Worm (Caenorhabditis elegans) whole organism, late embryonic: Measurements from ENCODE around the gene T21D12.7.

Experiments used
- ceh-18 ChIP-seq: sonication (generic microtip); optimal IDR thresholded peaks from 2 replicates; lab custom pipeline; 2016; ENCODE audit warnings: missing genetic modification characterization, missing compliant biosample characterization
- ceh-24 ChIP-seq: sonication (generic microtip); optimal IDR thresholded peaks from 2 replicates; lab custom pipeline; 2016; ENCODE audit warnings: mild to moderate bottlenecking, missing genetic modification characterization, missing compliant biosample characterization
- ceh-34 ChIP-seq: sonication (generic microtip); optimal IDR thresholded peaks from 2 replicates; lab custom pipeline; 2016; ENCODE audit warnings: mild to moderate bottlenecking, missing genetic modification characterization, missing compliant biosample characterization
- che-1 ChIP-seq: sonication (generic microtip); optimal IDR thresholded peaks from 2 replicates; lab custom pipeline; 2016; ENCODE audit warnings: mild to moderate bottlenecking, missing genetic modification characterization, missing compliant biosample characterization
- dmd-4 ChIP-seq: sonication (generic microtip); optimal IDR thresholded peaks from 2 replicates; lab custom pipeline; 2016; ENCODE audit warnings: borderline replicate concordance, missing genetic modification characterization, missing compliant biosample characterization
- elt-2 ChIP-seq: sonication (generic microtip); optimal IDR thresholded peaks from 2 replicates; lab custom pipeline; 2016; ENCODE audit warnings: missing genetic modification reagents, missing genetic modification characterization, missing compliant biosample characterization
- elt-4 ChIP-seq: sonication (generic microtip); optimal IDR thresholded peaks from 2 replicates; lab custom pipeline; 2016; ENCODE audit warnings: missing genetic modification characterization, missing compliant biosample characterization
- ets-4 ChIP-seq: sonication (generic microtip); optimal IDR thresholded peaks from 2 replicates; lab custom pipeline; 2016; ENCODE audit warnings: missing genetic modification characterization, missing compliant biosample characterization
- lin-11 ChIP-seq: fragments of 200-800 bp; sonication (Bioruptor generic); optimal IDR thresholded peaks from 2 replicates; lab custom pipeline; 2018; ENCODE audit warnings: mild to moderate bottlenecking, missing genetic modification characterization, missing compliant biosample characterization
- nhr-11 ChIP-seq: fragments of 150-350 bp; optimal IDR thresholded peaks from 2 replicates; lab custom pipeline; 2014; ENCODE audit warnings: missing biosample characterization, missing genetic modification characterization
- pha-4 ChIP-seq: fragments of 150-350 bp; optimal IDR thresholded peaks from 2 replicates; lab custom pipeline; 2018; ENCODE audit warnings: missing biosample characterization, missing genetic modification reagents, missing genetic modification characterization
- pqm-1 ChIP-seq: sonication (generic microtip); optimal IDR thresholded peaks from 2 replicates; lab custom pipeline; 2016; ENCODE audit warnings: missing genetic modification characterization, missing compliant biosample characterization
- unc-55 ChIP-seq: sonication (generic microtip); optimal IDR thresholded peaks from 2 replicates; lab custom pipeline; 2017; ENCODE audit warnings: missing biosample characterization, missing genetic modification reagents, missing genetic modification characterization
- zip-5 ChIP-seq: sonication (generic microtip); optimal IDR thresholded peaks from 2 replicates; lab custom pipeline; 2016; ENCODE audit warnings: missing genetic modification characterization, missing compliant biosample characterization

DNA sequence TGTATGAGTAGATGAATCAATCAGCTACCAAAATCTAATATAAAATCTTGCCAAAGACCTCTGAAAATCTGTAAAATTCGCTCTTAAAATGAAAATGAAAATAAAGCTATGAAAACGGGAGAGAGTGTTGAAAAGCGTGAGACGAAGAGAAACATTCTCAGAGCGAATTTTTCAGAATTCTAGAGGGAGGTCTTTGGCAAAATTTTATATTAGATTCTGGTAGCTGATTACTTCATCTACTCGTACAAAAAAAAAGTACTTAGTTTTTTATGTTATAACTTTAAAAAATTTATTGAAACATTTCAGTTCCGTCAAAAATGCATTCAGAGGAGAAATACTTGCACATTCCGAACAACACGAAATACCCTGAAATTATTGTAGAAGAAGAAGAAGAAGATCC lies 33.5 kb upstream of the T21D12.7 start, which contains the start of gene drl-1:
- no peak for TF ChIP-seq ceh-34
- TF ChIP-seq elt-2 (tag; lab: Kevin White, UChicago), result no peak
- TF ChIP-seq pqm-1, result no peak
- no peak for TF ChIP-seq nhr-11 (tag; lab: Kevin White, UChicago)
- no peak for TF ChIP-seq elt-4 (tag; lab: Kevin White, UChicago)
- TF ChIP-seq ets-4 (tag; lab: Kevin White, UChicago), result no peak
- TF ChIP-seq dmd-4, result no peak
- TF ChIP-seq unc-55 (GFP tag; lab: Kevin White, UChicago), result no peak
- TF ChIP-seq ceh-24 (tag; lab: Kevin White, UChicago), result no peak
- no peak for TF ChIP-seq ceh-18
- no peak for TF ChIP-seq lin-11 (tag; lab: Kevin White, UChicago)
- no peak for TF ChIP-seq che-1 (tag; lab: Kevin White, UChicago)
- no peak for TF ChIP-seq zip-5 (tag; lab: Kevin White, UChicago)
- no peak for TF ChIP-seq pha-4 (tag; lab: Kevin White, UChicago)
